Worm (Caenorhabditis elegans) whole organism, midembryonic: Measurements from ENCODE around the gene F17C11.26.

ENCODE experiments used
- flt-1 ChIP-seq: fragments of 200-800 bp; sonication (Bioruptor generic); IDR thresholded peaks from 2 replicates; pipeline ENCODE4 v1.3.6; 2022; ENCODE audit warnings: missing genetic modification characterization, missing compliant biosample characterization
- med-1 ChIP-seq: sonication (generic microtip); optimal IDR thresholded peaks from 2 replicates; lab custom pipeline; 2017; ENCODE audit warnings: missing genetic modification characterization, mild to moderate bottlenecking, missing compliant biosample characterization, antibody characterized with exemption, missing genetic modification reagents; ENCODE audit not compliant: insufficient read depth
- ref-1 ChIP-seq: fragments of 200-800 bp; sonication (Bioruptor generic); conservative IDR thresholded peaks from 2 replicates; pipeline ENCODE4 v1.3.6; 2022; ENCODE audit warnings: missing genetic modification reagents, missing genetic modification characterization, missing compliant biosample characterization
- tab-1 ChIP-seq: fragments of 200-800 bp; sonication (Bioruptor generic); IDR thresholded peaks from 2 replicates; pipeline ENCODE4 v1.3.6; 2022; ENCODE audit warnings: missing genetic modification characterization, missing compliant biosample characterization

DNA sequence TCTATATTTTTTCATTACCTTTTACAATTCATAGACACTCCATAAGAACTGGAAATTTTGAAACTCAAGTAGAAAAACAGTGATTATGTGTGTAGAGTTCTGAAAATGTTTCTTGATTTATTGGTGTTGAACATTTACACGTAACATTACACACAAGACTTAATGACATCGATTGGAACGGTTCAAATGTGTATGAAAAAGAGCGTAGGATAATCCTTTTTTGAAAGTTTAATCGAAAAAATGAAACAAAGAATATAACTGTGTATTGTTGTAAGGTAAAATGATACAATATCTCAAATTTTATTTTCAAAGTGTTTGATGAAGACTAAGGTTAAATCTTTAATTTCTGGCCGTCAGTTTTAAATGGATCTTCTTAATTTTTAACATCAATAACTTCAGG is 39.9 kb downstream of the F17C11.26 start, which contains the start of gene fig-1:
- no peak for TF ChIP-seq flt-1 (GFP tag; lab: Robert Waterston, UW)
- no peak for TF ChIP-seq ref-1 (GFP tag; lab: Robert Waterston, UW)
- TF ChIP-seq med-1 (GFP tag; lab: Kevin White, UChicago), result no peak
- no peak for TF ChIP-seq tab-1
